Fruit fly (Drosophila melanogaster) whole organism, embryonic: ENCODE results near the gene CG10211.
A peak's percentile ranks its signal among the peaks of the same experiment; 100 is the strongest.

Experiments used
- Ada2b ChIP-seq: fragments of 200-800 bp; sonication (Bioruptor generic); IDR thresholded peaks from 2 replicates; pipeline ENCODE4 v1.3.6; 2022; ENCODE audit warnings: missing biosample characterization, missing genetic modification characterization
- B-H2 ChIP-seq: fragments of 200-800 bp; sonication (Bioruptor generic); optimal IDR thresholded peaks from 2 replicates; lab custom pipeline; 2018; ENCODE audit warnings: missing biosample characterization, mild to moderate bottlenecking, missing genetic modification characterization
- Bdp1 ChIP-seq: fragments of 200-800 bp; sonication (Bioruptor generic); optimal IDR thresholded peaks from 3 replicates; lab custom pipeline; 2016; ENCODE audit warnings: missing biosample characterization, missing genetic modification characterization
- Bteb2 ChIP-seq: fragments of 200-800 bp; sonication (Bioruptor generic); optimal IDR thresholded peaks from 2 replicates; lab custom pipeline; 2016; ENCODE audit warnings: missing biosample characterization, missing genetic modification characterization
- CG12155 ChIP-seq: fragments of 200-800 bp; sonication (Bioruptor generic); optimal IDR thresholded peaks from 3 replicates; lab custom pipeline; 2016; ENCODE audit warnings: missing biosample characterization, missing genetic modification characterization
- CG1233 ChIP-seq: fragments of 200-800 bp; sonication (Bioruptor generic); optimal IDR thresholded peaks from 4 replicates; lab custom pipeline; 2018; ENCODE audit warnings: missing biosample characterization, mild to moderate bottlenecking, missing genetic modification characterization
- CG12769 ChIP-seq: fragments of 200-800 bp; sonication (Bioruptor generic); optimal IDR thresholded peaks from 2 replicates; lab custom pipeline; 2019; ENCODE audit warnings: missing biosample characterization, mild to moderate bottlenecking, missing genetic modification characterization, moderate library complexity
- CG13424 ChIP-seq: fragments of 200-800 bp; sonication (Bioruptor generic); optimal IDR thresholded peaks from 2 replicates; lab custom pipeline; 2019; ENCODE audit warnings: missing biosample characterization, mild to moderate bottlenecking, missing genetic modification characterization, moderate library complexity
- CG15479 ChIP-seq: fragments of 200-800 bp; sonication (Bioruptor generic); optimal IDR thresholded peaks from 3 replicates; lab custom pipeline; 2019; ENCODE audit warnings: missing biosample characterization, mild to moderate bottlenecking, missing genetic modification characterization, moderate library complexity
- CG16779 ChIP-seq: fragments of 200-800 bp; sonication (Bioruptor generic); IDR thresholded peaks from 2 replicates; pipeline ENCODE4 v1.3.6; 2022; ENCODE audit warnings: missing biosample characterization, missing genetic modification characterization
- CG17802 ChIP-seq: fragments of 200-800 bp; sonication (Bioruptor generic); optimal IDR thresholded peaks from 2 replicates; lab custom pipeline; 2018; ENCODE audit warnings: missing biosample characterization, mild to moderate bottlenecking, missing genetic modification characterization, moderate library complexity
- CG17829 ChIP-seq: fragments of 200-800 bp; optimal IDR thresholded peaks from 2 replicates; lab custom pipeline; 2019; ENCODE audit warnings: missing biosample characterization, mild to moderate bottlenecking, missing genetic modification characterization, moderate library complexity
- CG18764 ChIP-seq: fragments of 200-800 bp; sonication (Bioruptor generic); optimal IDR thresholded peaks from 3 replicates; lab custom pipeline; 2016; ENCODE audit warnings: missing biosample characterization, missing genetic modification characterization
- CG31224 ChIP-seq: fragments of 200-800 bp; sonication (Bioruptor generic); IDR thresholded peaks from 2 replicates; pipeline ENCODE4 v1.3.6; 2022; ENCODE audit warnings: missing biosample characterization, missing genetic modification characterization
- CG32532 ChIP-seq: fragments of 200-800 bp; sonication (Bioruptor generic); IDR thresholded peaks from 2 replicates; pipeline ENCODE4 v1.3.6; 2022; ENCODE audit warnings: missing biosample characterization, missing genetic modification characterization
- CG32767 ChIP-seq: fragments of 200-800 bp; sonication (Bioruptor generic); IDR thresholded peaks from 2 replicates; pipeline ENCODE4 v1.3.6; 2022; ENCODE audit warnings: missing biosample characterization, missing genetic modification characterization
- CG32772 ChIP-seq: fragments of 200-800 bp; sonication (Bioruptor generic); IDR thresholded peaks from 2 replicates; pipeline ENCODE4 v1.3.6; 2022; ENCODE audit warnings: missing biosample characterization, missing genetic modification characterization
- CG33213 ChIP-seq: fragments of 200-800 bp; sonication (Bioruptor generic); optimal IDR thresholded peaks from 3 replicates; lab custom pipeline; 2016; ENCODE audit warnings: missing biosample characterization, missing genetic modification characterization
- CG3726 ChIP-seq: fragments of 200-800 bp; sonication (Bioruptor generic); IDR thresholded peaks from 3 replicates; pipeline ENCODE4, ENCODE4 v1.3.6; 2022; ENCODE audit warnings: missing biosample characterization, missing genetic modification characterization
- CG4360 ChIP-seq: fragments of 200-800 bp; sonication (Bioruptor generic); IDR thresholded peaks from 2 replicates; pipeline ENCODE4 v1.3.6; 2022; ENCODE audit warnings: missing biosample characterization, missing genetic modification characterization
- CG4707 ChIP-seq: fragments of 200-800 bp; sonication (Bioruptor generic); optimal IDR thresholded peaks from 2 replicates; lab custom pipeline; 2018; ENCODE audit warnings: missing biosample characterization, mild to moderate bottlenecking, missing genetic modification characterization, moderate library complexity
- CG5180 ChIP-seq: fragments of 200-800 bp; sonication (Bioruptor generic); optimal IDR thresholded peaks from 3 replicates; lab custom pipeline; 2017; ENCODE audit warnings: missing biosample characterization, missing genetic modification characterization, mild to moderate bottlenecking, moderate library complexity, missing genetic modification reagents
- CG8089 ChIP-seq: fragments of 200-800 bp; sonication (Bioruptor generic); optimal IDR thresholded peaks from 3 replicates; lab custom pipeline; 2016; ENCODE audit warnings: missing biosample characterization, missing genetic modification characterization
- CG8290 ChIP-seq, 3 experiments: fragments of 200-800 bp; sonication (Bioruptor generic); optimal IDR thresholded peaks; 2 replicates each; lab custom pipeline; 2016 to 2019; ENCODE audit warnings: missing biosample characterization in 3 of 3, missing genetic modification characterization in 3 of 3, mild to moderate bottlenecking in 2 of 3, moderate library complexity in 1 of 3
- Doc2 ChIP-seq: fragments of 200-800 bp; sonication (Bioruptor generic); IDR thresholded peaks from 2 replicates; pipeline ENCODE4 v1.3.6; 2022; ENCODE audit warnings: missing biosample characterization, missing genetic modification characterization
- Doc3 ChIP-seq: fragments of 200-800 bp; sonication (Bioruptor generic); IDR thresholded peaks from 3 replicates; pipeline ENCODE4 v1.3.6; 2022; ENCODE audit warnings: missing biosample characterization, missing genetic modification characterization; ENCODE audit not compliant: partially characterized antibody
- E2f2 ChIP-seq: fragments of 200-800 bp; sonication (Bioruptor generic); IDR thresholded peaks from 2 replicates; pipeline ENCODE4 v1.3.6; 2022; ENCODE audit warnings: missing biosample characterization, missing genetic modification characterization
- HLH4C ChIP-seq: fragments of 200-800 bp; sonication (Bioruptor generic); IDR thresholded peaks from 3 replicates; pipeline ENCODE4 v1.3.6; 2022; ENCODE audit warnings: missing biosample characterization, missing genetic modification characterization; ENCODE audit not compliant: partially characterized antibody
- HLHmδ ChIP-seq: fragments of 200-800 bp; sonication (Bioruptor generic); optimal IDR thresholded peaks from 2 replicates; lab custom pipeline; 2018; ENCODE audit warnings: missing biosample characterization, mild to moderate bottlenecking, missing genetic modification characterization, moderate library complexity
- Hr51 ChIP-seq, 2 experiments: fragments of 200-800 bp; sonication (Bioruptor generic); optimal IDR thresholded peaks; 2 replicates in 1 of 2; 3 replicates in 1 of 2; lab custom pipeline; 2016 to 2018; ENCODE audit warnings: missing biosample characterization in 2 of 2, missing genetic modification characterization in 2 of 2, mild to moderate bottlenecking in 1 of 2, moderate library complexity in 1 of 2
- Xrp1 ChIP-seq: fragments of 200-800 bp; sonication (Bioruptor generic); IDR thresholded peaks from 2 replicates; pipeline ENCODE4 v1.3.6; 2022; ENCODE audit warnings: missing biosample characterization, missing genetic modification characterization
- amos ChIP-seq: fragments of 200-800 bp; sonication (Bioruptor generic); IDR thresholded peaks from 2 replicates; pipeline ENCODE4 v1.3.6; 2022; ENCODE audit warnings: missing biosample characterization, missing genetic modification characterization; ENCODE audit not compliant: partially characterized antibody
- ara ChIP-seq: fragments of 200-800 bp; sonication (Bioruptor generic); IDR thresholded peaks from 2 replicates; pipeline ENCODE4 v1.3.6; 2022; ENCODE audit warnings: missing biosample characterization, missing genetic modification characterization
- ash1 ChIP-seq: fragments of 200-800 bp; sonication (Bioruptor generic); optimal IDR thresholded peaks from 2 replicates; lab custom pipeline; 2018; ENCODE audit warnings: missing biosample characterization, mild to moderate bottlenecking, missing genetic modification characterization
- bsh ChIP-seq, 2 experiments: fragments of 200-800 bp; sonication (Bioruptor generic); optimal IDR thresholded peaks; 2 replicates each; lab custom pipeline; 2017 to 2018; ENCODE audit warnings: mild to moderate bottlenecking in 2 of 2, missing biosample characterization in 2 of 2, missing genetic modification characterization in 2 of 2, moderate library complexity in 1 of 2
- cg ChIP-seq: fragments of 200-800 bp; sonication (Bioruptor generic); optimal IDR thresholded peaks from 3 replicates; lab custom pipeline; 2019; ENCODE audit warnings: missing biosample characterization, mild to moderate bottlenecking, missing genetic modification characterization, moderate library complexity
- crc ChIP-seq: fragments of 200-800 bp; sonication (Bioruptor generic); optimal IDR thresholded peaks from 2 replicates; lab custom pipeline; 2016; ENCODE audit warnings: missing biosample characterization, missing genetic modification characterization
- dpn ChIP-seq, 2 experiments: fragments of 200-800 bp; sonication (Bioruptor generic); optimal IDR thresholded peaks; 3 replicates each; lab custom pipeline; 2016; ENCODE audit warnings: missing biosample characterization in 2 of 2, missing genetic modification characterization in 2 of 2
- fru ChIP-seq: fragments of >200 bp; optimal IDR thresholded peaks from 2 replicates; lab custom pipeline; 2017
- gsb-n ChIP-seq: fragments of 200-800 bp; sonication (Bioruptor generic); optimal IDR thresholded peaks from 3 replicates; lab custom pipeline; 2018; ENCODE audit warnings: missing biosample characterization, mild to moderate bottlenecking, missing genetic modification characterization
- hkb ChIP-seq, 2 experiments: fragments of 200-800 bp in 1 of 2; fragments of >200 bp in 1 of 2; sonication (Bioruptor generic) in 1 of 2; IDR thresholded peaks in 1 of 2; optimal IDR thresholded peaks in 1 of 2; 2 replicates each; pipeline versions ENCODE4 v1.3.6 to Lab custom; 2017 to 2022; ENCODE audit warnings: missing biosample characterization in 1 of 2, missing genetic modification characterization in 1 of 2
- jigr1 ChIP-seq: fragments of 200-800 bp; sonication (Bioruptor generic); IDR thresholded peaks from 3 replicates; pipeline ENCODE4 v1.3.6; 2022; ENCODE audit warnings: missing biosample characterization, missing genetic modification characterization
- lab ChIP-seq: fragments of 200-800 bp; sonication (Bioruptor generic); optimal IDR thresholded peaks from 3 replicates; lab custom pipeline; 2017; ENCODE audit warnings: missing biosample characterization, missing genetic modification characterization, mild to moderate bottlenecking, moderate library complexity, missing genetic modification reagents
- mirr ChIP-seq: fragments of 200-800 bp; sonication (Bioruptor generic); optimal IDR thresholded peaks from 3 replicates; lab custom pipeline; 2018; ENCODE audit warnings: missing biosample characterization, mild to moderate bottlenecking, missing genetic modification characterization
- p53 ChIP-seq: fragments of 200-800 bp; sonication (Bioruptor generic); optimal IDR thresholded peaks from 2 replicates; lab custom pipeline; 2016; ENCODE audit warnings: missing biosample characterization, missing genetic modification characterization
- salm ChIP-seq: fragments of 200-800 bp; sonication (Bioruptor generic); optimal IDR thresholded peaks from 2 replicates; lab custom pipeline; 2018; ENCODE audit warnings: missing biosample characterization, mild to moderate bottlenecking, missing genetic modification characterization
- sob ChIP-seq: fragments of 200-800 bp; sonication (Bioruptor generic); IDR thresholded peaks from 2 replicates; pipeline ENCODE4 v1.3.6; 2022; ENCODE audit warnings: missing biosample characterization, missing genetic modification characterization
- stc ChIP-seq: fragments of 200-800 bp; sonication (Bioruptor generic); IDR thresholded peaks from 2 replicates; pipeline ENCODE4 v1.3.6; 2022; ENCODE audit warnings: missing biosample characterization, missing genetic modification characterization
- zf30C ChIP-seq: fragments of 200-800 bp; sonication (Bioruptor generic); optimal IDR thresholded peaks from 3 replicates; lab custom pipeline; 2018; ENCODE audit warnings: missing biosample characterization, mild to moderate bottlenecking, missing genetic modification characterization
- zfh2 ChIP-seq: fragments of 200-800 bp; sonication (Bioruptor generic); optimal IDR thresholded peaks from 2 replicates; lab custom pipeline; 2016; ENCODE audit warnings: missing biosample characterization, missing genetic modification characterization

CG10211 gene

dm6 chr2L:18504881-18505280, 12.4 kb upstream of the CG10211 start (continued):
- TF ChIP-seq CG17829 (tag; lab: Kevin White, UChicago) (peak; percentile 65), HLHmδ (GFP tag; lab: Kevin White, UChicago) (no peak), zf30C (GFP tag; lab: Kevin White, UChicago) (peak; percentile 67), CG33213 (no peak), ash1 (no peak), CG31224 (no peak), mirr (GFP tag; lab: Kevin White, UChicago) (no peak), CG8290 (GFP tag; optimal IDR thresholded peaks at IDR 0.05; lab: Kevin White, UChicago) (no peak), CG8290 (tag; optimal IDR thresholded peaks at IDR 0.05; lab: Kevin White, UChicago) (peak in 1 of 2 experiments; percentile 39), CG32772 (peak; percentile 50), CG18764 (peak; percentile 16), CG1233 (GFP tag; lab: Kevin White, UChicago) (peak; percentile 23), sob (no peak), ara (peak; percentile 83), Doc3 (GFP tag; lab: Robert Waterston, UW) (no peak), fru (lab: Kevin White, UChicago) (no peak), Ada2b (GFP tag; lab: Robert Waterston, UW) (peak; percentile 8; the same call in 1 of the 2 replicates), Xrp1 (peak; percentile 86), Bdp1 (no peak), CG12155 (GFP tag; lab: Kevin White, UChicago) (peak; percentile 22), CG32767 (GFP tag; lab: Robert Waterston, UW) (no peak), gsb-n (tag; lab: Kevin White, UChicago) (peak; percentile 47), Doc2 (GFP tag; lab: Robert Waterston, UW) (no peak), CG4707 (GFP tag; lab: Kevin White, UChicago) (no peak), lab (GFP tag; lab: Kevin White, UChicago) (peak; percentile 37), E2f2 (GFP tag; lab: Robert Waterston, UW) (0 out of 2 replicates have a peak, but pooled peaks have one; percentile 26), crc (peak; percentile 1), Hr51 (GFP tag; optimal IDR thresholded peaks at IDR 0.05; lab: Kevin White, UChicago) (peak in 1 of 2 experiments; percentile 69), zfh2 (GFP tag; lab: Kevin White, UChicago) (no peak), CG16779 (GFP tag; lab: Robert Waterston, UW) (no peak), B-H2 (GFP tag; lab: Kevin White, UChicago) (no peak), CG4360 (GFP tag; lab: Robert Waterston, UW) (peak; percentile 38; the same call in 1 of the 2 replicates), Bteb2 (GFP tag; lab: Kevin White, UChicago) (no peak), cg (GFP tag; lab: Kevin White, UChicago) (no peak), HLH4C (GFP tag; lab: Robert Waterston, UW) (no peak), stc (peak; percentile 75), CG15479 (GFP tag; lab: Kevin White, UChicago) (no peak), CG8089 (GFP tag; lab: Kevin White, UChicago) (peak; percentile 17), CG13424 (tag; lab: Kevin White, UChicago) (peak; percentile 55), salm (peak; percentile 29), CG32532 (peak; percentile 38; the same call in 1 of the 2 replicates), CG12769 (tag; lab: Kevin White, UChicago) (peak; percentile 38), CG5180 (GFP tag; lab: Kevin White, UChicago) (peak; percentile 16), amos (no peak), hkb (optimal IDR thresholded peaks at IDR 0.05; lab: Kevin White, UChicago) (no peak), hkb (GFP tag; IDR thresholded peaks at IDR 0.05; lab: Robert Waterston, UW) (peak; percentile 71), CG17802 (no peak), bsh (GFP tag; optimal IDR thresholded peaks at IDR 0.05; lab: Kevin White, UChicago) (peak; percentile 43 to 63), p53 (no peak), CG3726 (no peak), dpn (GFP tag; optimal IDR thresholded peaks at IDR 0.05; lab: Kevin White, UChicago) (peak; percentile 26 to 48), jigr1 (GFP tag; lab: Robert Waterston, UW) (0 out of 3 replicates have a peak, but pooled peaks have one; percentile 49)
